Fruit fly (Drosophila melanogaster): ENCODE measurements around the gene CG6678.

CG6678 gene

DNA sequence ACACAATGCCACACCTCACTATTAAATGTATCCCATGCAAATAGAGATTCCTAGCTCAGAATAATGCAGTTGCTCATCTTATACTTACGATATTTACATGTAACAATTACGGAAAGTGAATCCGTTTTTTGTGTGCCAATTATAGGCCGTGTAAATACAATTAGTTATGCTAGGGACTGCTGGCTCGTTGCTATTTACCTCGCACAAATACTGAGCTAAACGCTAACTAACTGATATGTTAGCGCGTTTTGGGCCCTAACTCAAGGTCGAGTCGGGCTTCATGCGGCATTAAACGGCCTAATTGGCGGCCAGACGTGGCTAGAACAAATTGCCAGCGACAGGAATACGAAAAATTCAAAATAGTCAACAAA is 30.0 kb upstream of the CG6678 start:
- TF ChIP-seq CG8290 (GFP tag; optimal IDR thresholded peaks at IDR 0.05): no peak
- TF ChIP-seq CG8290 (tag; optimal IDR thresholded peaks at IDR 0.05): peak in 1 of 2 experiments; percentile 47
- TF ChIP-seq bab2 (GFP tag; optimal IDR thresholded peaks at IDR 0.05): peak; percentile 14
- 0 out of 2 replicates have a peak, but pooled peaks have one; percentile 26 for TF ChIP-seq CG14014 (GFP tag; IDR thresholded peaks at IDR 0.05)
- TF ChIP-seq Oaz (GFP tag; IDR thresholded peaks at IDR 0.05): no peak
- TF ChIP-seq odd (GFP tag; optimal IDR thresholded peaks at IDR 0.05): peak; percentile 11
- no peak for TF ChIP-seq GATAe (GFP tag; conservative IDR thresholded peaks at IDR 0.05)
- TF ChIP-seq crol (GFP tag; IDR thresholded peaks at IDR 0.05): no peak
- TF ChIP-seq CG3726 (GFP tag; IDR thresholded peaks at IDR 0.05): no peak
- TF ChIP-seq CG6765 (GFP tag; optimal IDR thresholded peaks at IDR 0.05): peak; percentile 11
- TF ChIP-seq sug (tag; optimal IDR thresholded peaks at IDR 0.05): peak; percentile 1
- TF ChIP-seq Bgb (GFP tag; IDR thresholded peaks at IDR 0.05; ENCODE audit: partially characterized antibody): no peak
- TF ChIP-seq Med (GFP tag): peak; percentile 89
- peak; percentile 12 for TF ChIP-seq HHEX (GFP tag; optimal IDR thresholded peaks at IDR 0.05)
- 0 out of 2 replicates have a peak, but pooled peaks have one; percentile 20 for TF ChIP-seq CG1024 (GFP tag; IDR thresholded peaks at IDR 0.05)
- TF ChIP-seq Meics (GFP tag; optimal IDR thresholded peaks at IDR 0.05): peak; percentile 5
- TF ChIP-seq lab (GFP tag; optimal IDR thresholded peaks at IDR 0.05): peak; percentile 32
- TF ChIP-seq tap (tag; optimal IDR thresholded peaks at IDR 0.05): no peak
- TF ChIP-seq CG1233 (GFP tag; optimal IDR thresholded peaks at IDR 0.05): peak; percentile 23
- no peak for TF ChIP-seq CG11723 (GFP tag; optimal IDR thresholded peaks at IDR 0.05)
- peak; percentile 13 for TF ChIP-seq fd96Cb (tag; optimal IDR thresholded peaks at IDR 0.05)
- TF ChIP-seq CG2678 (tag; optimal IDR thresholded peaks at IDR 0.05): peak; percentile 12
- TF ChIP-seq CG12659 (GFP tag; optimal IDR thresholded peaks at IDR 0.05): peak; percentile 5
- peak; percentile 4 for TF ChIP-seq CG3281 (GFP tag; optimal IDR thresholded peaks at IDR 0.05)
- no peak for TF ChIP-seq CG7928 (GFP tag; optimal IDR thresholded peaks at IDR 0.05)
- peak; percentile 29 for TF ChIP-seq mirr (GFP tag; optimal IDR thresholded peaks at IDR 0.05)
- no peak for TF ChIP-seq CG12769 (tag; optimal IDR thresholded peaks at IDR 0.05)
- no peak for TF ChIP-seq CG2875 (GFP tag; optimal IDR thresholded peaks at IDR 0.05)
- TF ChIP-seq Dfd (GFP tag; optimal IDR thresholded peaks at IDR 0.05): no peak
- peak; percentile 29 for TF ChIP-seq CG10543 (GFP tag; optimal IDR thresholded peaks at IDR 0.05)
- no peak for TF ChIP-seq Hr3 (GFP tag; optimal IDR thresholded peaks at IDR 0.05)
- peak; percentile 32 for TF ChIP-seq CG13296 (GFP tag; optimal IDR thresholded peaks at IDR 0.05)
- no peak for TF ChIP-seq CG11398 (GFP tag; optimal IDR thresholded peaks at IDR 0.05)
- no peak for TF ChIP-seq her (GFP tag; optimal IDR thresholded peaks at IDR 0.05)
- no peak for TF ChIP-seq CG12071 (GFP tag; optimal IDR thresholded peaks at IDR 0.05)
- peak; percentile 12 for TF ChIP-seq fd3F (GFP tag; optimal IDR thresholded peaks at IDR 0.05)
- TF ChIP-seq CHES-1-like (GFP tag; optimal IDR thresholded peaks at IDR 0.05): no peak
- no peak for TF ChIP-seq Pdp1 (GFP tag; optimal IDR thresholded peaks at IDR 0.05)
- no peak for TF ChIP-seq CG15073 (GFP tag; optimal IDR thresholded peaks at IDR 0.05)
- no peak for TF ChIP-seq emc (GFP tag; optimal IDR thresholded peaks at IDR 0.05)
- TF ChIP-seq maf-S (GFP tag; optimal IDR thresholded peaks at IDR 0.05): peak; percentile 4

DNA sequence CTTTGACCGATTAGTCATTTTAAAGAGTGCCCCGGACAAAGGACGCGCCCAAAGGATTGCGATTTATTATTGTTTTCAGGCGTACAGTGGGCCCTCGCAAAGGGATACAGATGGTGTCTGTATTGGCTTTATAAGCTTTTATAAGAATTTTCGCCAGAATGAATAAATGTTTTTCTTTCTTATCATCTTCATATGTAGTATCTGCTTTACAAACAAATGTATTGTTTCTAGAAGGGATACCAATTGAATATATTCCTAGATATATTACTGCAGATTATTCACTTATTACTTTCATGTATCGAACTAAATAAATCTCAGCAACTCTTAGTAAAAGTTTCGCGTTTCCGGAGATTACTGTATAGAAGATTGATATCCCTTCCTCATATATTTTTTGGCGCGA is 29.3 kb upstream of the CG6678 start:
- TF ChIP-seq Ada2b (GFP tag; IDR thresholded peaks at IDR 0.05) (no peak), C15 (GFP tag; IDR thresholded peaks at IDR 0.05) (no peak), CG6654 (GFP tag; optimal IDR thresholded peaks at IDR 0.05) (no peak), run (tag; optimal IDR thresholded peaks at IDR 0.05) (no peak), seq (GFP tag; IDR thresholded peaks at IDR 0.05) (no peak), D (optimal IDR thresholded peaks at IDR 0.05) (no peak), D (GFP tag; optimal IDR thresholded peaks at IDR 0.05) (no peak), ase (GFP tag; IDR thresholded peaks at IDR 0.05) (no peak), her (GFP tag; optimal IDR thresholded peaks at IDR 0.05) (no peak), CG10654 (GFP tag; optimal IDR thresholded peaks at IDR 0.05) (no peak), aop (GFP tag; IDR thresholded peaks at IDR 0.05) (no peak), grau (tag; optimal IDR thresholded peaks at IDR 0.05) (peak; percentile 79), CG8281 (tag; optimal IDR thresholded peaks at IDR 0.05) (no peak), CG7357 (GFP tag; IDR thresholded peaks at IDR 0.05) (no peak), Dfd (GFP tag; optimal IDR thresholded peaks at IDR 0.05) (no peak)
